Worm (Caenorhabditis elegans) whole organism, L1 larva: Measurements from ENCODE around the gene C23H3.9.

Experiments used
- F16B12.6 ChIP-seq: fragments of 150-350 bp; optimal IDR thresholded peaks from 2 replicates; lab custom pipeline; 2014; ENCODE audit warnings: missing biosample characterization, missing genetic modification characterization
- egl-27 ChIP-seq, 2 experiments: fragments of 150-350 bp in 1 of 2; sonication (generic microtip); optimal IDR thresholded peaks; 3 replicates each; lab custom pipeline; 2017 to 2018; ENCODE audit warnings: missing biosample characterization in 2 of 2, missing genetic modification characterization in 2 of 2, missing genetic modification reagents in 2 of 2
- fkh-10 ChIP-seq: sonication (generic microtip); optimal IDR thresholded peaks from 2 replicates; lab custom pipeline; 2017; ENCODE audit warnings: missing biosample characterization, missing genetic modification reagents, missing genetic modification characterization
- lin-13 ChIP-seq: fragments of 150-350 bp; optimal IDR thresholded peaks from 2 replicates; lab custom pipeline; 2014; ENCODE audit warnings: missing biosample characterization, missing genetic modification reagents, missing genetic modification characterization
- lin-15B ChIP-seq: fragments of 150-350 bp; sonication (generic microtip); optimal IDR thresholded peaks from 3 replicates; lab custom pipeline; 2014; ENCODE audit warnings: missing biosample characterization, missing genetic modification characterization
- pax-3 ChIP-seq: fragments of 200-800 bp; sonication (Bioruptor generic); optimal IDR thresholded peaks from 2 replicates; lab custom pipeline; 2018; ENCODE audit warnings: mild to moderate bottlenecking, missing genetic modification characterization, moderate library complexity, missing compliant biosample characterization
- rnt-1 ChIP-seq: sonication (generic microtip); optimal IDR thresholded peaks from 2 replicates; lab custom pipeline; 2016; ENCODE audit warnings: mild to moderate bottlenecking, missing genetic modification characterization, moderate library complexity, missing compliant biosample characterization
- sptf-1 ChIP-seq: fragments of 150-350 bp; optimal IDR thresholded peaks from 2 replicates; lab custom pipeline; 2014; ENCODE audit warnings: missing biosample characterization, missing genetic modification characterization
- unc-62 ChIP-seq: fragments of 150-350 bp; optimal IDR thresholded peaks from 2 replicates; lab custom pipeline; 2014; ENCODE audit warnings: missing biosample characterization, missing genetic modification reagents, missing genetic modification characterization
- vab-15 ChIP-seq: sonication (generic microtip); optimal IDR thresholded peaks from 2 replicates; lab custom pipeline; 2017; ENCODE audit warnings: missing genotype, mild to moderate bottlenecking, missing genetic modification characterization, missing compliant biosample characterization
- zag-1 ChIP-seq: fragments of 150-350 bp; optimal IDR thresholded peaks from 2 replicates; lab custom pipeline; 2014; ENCODE audit warnings: missing biosample characterization, missing genetic modification characterization

DNA sequence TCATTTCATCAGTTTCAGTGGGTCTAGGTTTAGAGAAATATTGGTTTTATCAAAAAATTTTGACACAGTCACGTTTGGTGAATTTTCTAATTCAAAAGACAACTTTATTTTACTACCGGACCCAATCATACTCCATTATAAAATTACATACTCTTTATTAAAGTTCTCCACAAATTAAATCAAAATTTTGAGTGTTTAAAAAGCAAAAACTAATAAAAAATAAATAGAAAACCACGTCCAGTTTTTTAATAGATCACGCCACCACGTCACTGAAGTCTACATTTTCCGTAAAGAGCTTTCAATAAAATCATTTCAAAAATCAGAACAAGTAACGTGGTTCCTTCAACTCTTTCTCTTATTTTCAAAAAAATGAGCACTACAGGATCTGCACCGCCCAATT lies 26.8 kb upstream of the C23H3.9 start, which contains the start of gene txt-1:
- TF ChIP-seq lin-13 (GFP tag; lab: Kevin White, UChicago) (no peak), fkh-10 (no peak), zag-1 (tag; lab: Kevin White, UChicago) (no peak), vab-15 (no peak), rnt-1 (tag; lab: Kevin White, UChicago) (no peak), sptf-1 (tag; lab: Kevin White, UChicago) (no peak), unc-62 (GFP tag; lab: Kevin White, UChicago) (no peak), egl-27 (tag; optimal IDR thresholded peaks at IDR 0.05; lab: Kevin White, UChicago) (no peak), lin-15B (tag; lab: Kevin White, UChicago) (no peak), pax-3 (tag; lab: Kevin White, UChicago) (no peak), F16B12.6 (tag; lab: Kevin White, UChicago) (no peak)
